Fruit fly (Drosophila melanogaster): Measurements from ENCODE around the gene CG32564.

- TF ChIP-seq dl (GFP tag; optimal IDR thresholded peaks at IDR 0.05; ENCODE audit: insufficient read depth in 1 of 2, partially characterized antibody in 2 of 2): no peak
- no peak for TF ChIP-seq Dfd (GFP tag; optimal IDR thresholded peaks at IDR 0.05)
- no peak for TF ChIP-seq Sp1 (GFP tag; optimal IDR thresholded peaks at IDR 0.05)
- no peak for TF ChIP-seq psq (GFP tag; optimal IDR thresholded peaks at IDR 0.05)
- TF ChIP-seq pan (optimal IDR thresholded peaks at IDR 0.05): no peak
These were observed 29.7 kb upstream of the CG32564 start for dm6 chrX:17176542-17176941.
